Fruit fly (Drosophila melanogaster) whole organism, prepupa: Measurements from ENCODE around the gene CG2310.

Source experiments
- Blimp-1 ChIP-seq: fragments of 200-800 bp; sonication (Bioruptor generic); optimal IDR thresholded peaks from 3 replicates; lab custom pipeline; 2017; ENCODE audit warnings: missing biosample characterization, missing genetic modification characterization, mild to moderate bottlenecking, moderate library complexity, missing genetic modification reagents
- CG10669 ChIP-seq: fragments of 200-800 bp; sonication (Bioruptor generic); optimal IDR thresholded peaks from 3 replicates; lab custom pipeline; 2018; ENCODE audit warnings: missing biosample characterization, mild to moderate bottlenecking, missing genetic modification characterization, moderate library complexity
- CG11294 ChIP-seq: fragments of 200-800 bp; sonication (Bioruptor generic); IDR thresholded peaks from 2 replicates; pipeline ENCODE4 v1.3.6; 2022; ENCODE audit warnings: missing biosample characterization, missing genetic modification characterization
- CG11762 ChIP-seq: fragments of 200-800 bp; sonication (Bioruptor generic); optimal IDR thresholded peaks from 3 replicates; lab custom pipeline; 2016; ENCODE audit warnings: missing biosample characterization, missing genetic modification characterization; ENCODE audit not compliant: insufficient read depth
- CG11902 ChIP-seq: fragments of 200-800 bp; sonication (Bioruptor generic); optimal IDR thresholded peaks from 3 replicates; lab custom pipeline; 2016; ENCODE audit warnings: missing biosample characterization, missing genetic modification characterization
- CG15336 ChIP-seq: fragments of 200-800 bp; sonication (Bioruptor generic); IDR thresholded peaks from 2 replicates; pipeline ENCODE4 v1.3.6; 2022; ENCODE audit warnings: missing biosample characterization, missing genetic modification characterization
- CG1621 ChIP-seq: fragments of 200-800 bp; sonication (Bioruptor generic); optimal IDR thresholded peaks from 3 replicates; lab custom pipeline; 2018; ENCODE audit warnings: missing biosample characterization, mild to moderate bottlenecking, missing genetic modification characterization
- CG16779 ChIP-seq: fragments of 200-800 bp; sonication (Bioruptor generic); optimal IDR thresholded peaks from 3 replicates; lab custom pipeline; 2017; ENCODE audit warnings: missing biosample characterization, mild to moderate bottlenecking, missing genetic modification characterization
- CG3032 ChIP-seq: fragments of 200-800 bp; optimal IDR thresholded peaks from 2 replicates; lab custom pipeline; 2019; ENCODE audit warnings: missing biosample characterization, mild to moderate bottlenecking, missing genetic modification characterization, moderate library complexity
- CG31627 ChIP-seq: fragments of 200-800 bp; sonication (Bioruptor generic); optimal IDR thresholded peaks from 3 replicates; lab custom pipeline; 2016; ENCODE audit warnings: missing biosample characterization, missing genetic modification characterization
- CG32006 ChIP-seq: fragments of 200-800 bp; sonication (Bioruptor generic); optimal IDR thresholded peaks from 3 replicates; lab custom pipeline; 2017; ENCODE audit warnings: missing biosample characterization, mild to moderate bottlenecking, missing genetic modification characterization
- CG34406 ChIP-seq: fragments of 200-800 bp; sonication (Bioruptor generic); optimal IDR thresholded peaks from 3 replicates; lab custom pipeline; 2016; ENCODE audit warnings: missing biosample characterization, missing genetic modification characterization
- CG3919 ChIP-seq: fragments of 200-800 bp; sonication (Bioruptor generic); optimal IDR thresholded peaks from 3 replicates; lab custom pipeline; 2016; ENCODE audit warnings: missing biosample characterization, missing genetic modification characterization
- CG4318 ChIP-seq: fragments of 200-800 bp; sonication (Bioruptor generic); optimal IDR thresholded peaks from 3 replicates; lab custom pipeline; 2017; ENCODE audit warnings: missing biosample characterization, mild to moderate bottlenecking, missing genetic modification characterization
- CG6163 ChIP-seq: fragments of 200-800 bp; sonication (Bioruptor generic); IDR thresholded peaks from 3 replicates; pipeline ENCODE4 v1.3.6; 2022; ENCODE audit warnings: missing biosample characterization, missing genetic modification characterization
- CG6276 ChIP-seq: fragments of 200-800 bp; sonication (Bioruptor generic); optimal IDR thresholded peaks from 2 replicates; lab custom pipeline; 2017; ENCODE audit warnings: missing biosample characterization, mild to moderate bottlenecking, missing genetic modification characterization
- CG6792 ChIP-seq: fragments of 200-800 bp; sonication (Bioruptor generic); optimal IDR thresholded peaks from 3 replicates; lab custom pipeline; 2016; ENCODE audit warnings: missing biosample characterization, missing genetic modification characterization
- CG6808 ChIP-seq: fragments of 200-800 bp; sonication (Bioruptor generic); optimal IDR thresholded peaks from 3 replicates; lab custom pipeline; 2017; ENCODE audit warnings: missing biosample characterization, missing genetic modification characterization, mild to moderate bottlenecking, moderate library complexity, missing genetic modification reagents
- CG6854 ChIP-seq: fragments of 200-800 bp; sonication (Bioruptor generic); optimal IDR thresholded peaks from 2 replicates; lab custom pipeline; 2017; ENCODE audit warnings: missing biosample characterization, mild to moderate bottlenecking, missing genetic modification characterization
- CG7368 ChIP-seq: fragments of 200-800 bp; sonication (Bioruptor generic); optimal IDR thresholded peaks from 3 replicates; lab custom pipeline; 2016; ENCODE audit warnings: missing biosample characterization, missing genetic modification characterization
- CG8319 ChIP-seq: fragments of 200-800 bp; sonication (Bioruptor generic); optimal IDR thresholded peaks from 3 replicates; lab custom pipeline; 2016; ENCODE audit warnings: missing biosample characterization, missing genetic modification characterization
- CG8632 ChIP-seq: fragments of 200-800 bp; sonication (Bioruptor generic); optimal IDR thresholded peaks from 3 replicates; lab custom pipeline; 2016; ENCODE audit warnings: missing biosample characterization, missing genetic modification characterization
- CG9139 ChIP-seq: fragments of 200-800 bp; sonication (Bioruptor generic); optimal IDR thresholded peaks from 3 replicates; lab custom pipeline; 2017; ENCODE audit warnings: missing biosample characterization, mild to moderate bottlenecking, missing genetic modification characterization
- Eip93F ChIP-seq: fragments of 200-800 bp; sonication (Bioruptor generic); optimal IDR thresholded peaks from 2 replicates; lab custom pipeline; 2016; ENCODE audit warnings: missing biosample characterization, mild to moderate bottlenecking, missing genetic modification characterization
- Ets21C ChIP-seq: fragments of 200-800 bp; sonication (Bioruptor generic); optimal IDR thresholded peaks from 3 replicates; lab custom pipeline; 2016; ENCODE audit warnings: missing biosample characterization, missing genetic modification characterization
- Ets96B ChIP-seq: fragments of 200-800 bp; optimal IDR thresholded peaks from 2 replicates; lab custom pipeline; 2019; ENCODE audit warnings: missing biosample characterization, mild to moderate bottlenecking, missing genetic modification characterization, moderate library complexity
- Gug ChIP-seq: fragments of 200-800 bp; sonication (Bioruptor generic); IDR thresholded peaks from 2 replicates; pipeline ENCODE4 v1.3.6; 2022; ENCODE audit warnings: missing biosample characterization, missing genetic modification characterization
- Hr39 ChIP-seq: fragments of 200-800 bp; sonication (Bioruptor generic); optimal IDR thresholded peaks from 2 replicates; lab custom pipeline; 2016; ENCODE audit warnings: missing biosample characterization, missing genetic modification characterization
- Hr4 ChIP-seq: fragments of 200-800 bp; sonication (Bioruptor generic); optimal IDR thresholded peaks from 3 replicates; lab custom pipeline; 2016; ENCODE audit warnings: missing biosample characterization, missing genetic modification characterization
- Met ChIP-seq: fragments of 200-800 bp; sonication (Bioruptor generic); optimal IDR thresholded peaks from 3 replicates; lab custom pipeline; 2016; ENCODE audit warnings: missing biosample characterization, missing genetic modification characterization
- OdsH ChIP-seq: fragments of 200-800 bp; sonication (Bioruptor generic); optimal IDR thresholded peaks from 3 replicates; lab custom pipeline; 2016; ENCODE audit warnings: missing biosample characterization, missing genetic modification characterization
- Smox ChIP-seq: fragments of 200-800 bp; sonication (Bioruptor generic); optimal IDR thresholded peaks from 3 replicates; lab custom pipeline; 2016; ENCODE audit warnings: missing biosample characterization, missing genetic modification characterization
- Sox102F ChIP-seq: fragments of 200-800 bp; sonication (Bioruptor generic); optimal IDR thresholded peaks from 2 replicates; lab custom pipeline; 2016; ENCODE audit warnings: missing biosample characterization, mild to moderate bottlenecking, missing genetic modification characterization
- Sox14 ChIP-seq: fragments of 200-800 bp; sonication (Bioruptor generic); optimal IDR thresholded peaks from 3 replicates; lab custom pipeline; 2016; ENCODE audit warnings: missing biosample characterization, missing genetic modification characterization
- Sox15 ChIP-seq: fragments of 200-800 bp; sonication (Bioruptor generic); optimal IDR thresholded peaks from 3 replicates; lab custom pipeline; 2016; ENCODE audit warnings: missing biosample characterization, missing genetic modification characterization
- achi ChIP-seq: fragments of 200-800 bp; sonication (Bioruptor generic); optimal IDR thresholded peaks from 3 replicates; lab custom pipeline; 2016; ENCODE audit warnings: missing biosample characterization, missing genetic modification characterization
- acj6 ChIP-seq: fragments of 200-800 bp; sonication (Bioruptor generic); optimal IDR thresholded peaks from 3 replicates; lab custom pipeline; 2016; ENCODE audit warnings: missing biosample characterization, missing genetic modification characterization
- cyc ChIP-seq: fragments of 200-800 bp; sonication (Bioruptor generic); optimal IDR thresholded peaks from 3 replicates; lab custom pipeline; 2016; ENCODE audit warnings: missing biosample characterization, missing genetic modification characterization
- dac ChIP-seq: fragments of 200-800 bp; sonication (Bioruptor generic); optimal IDR thresholded peaks from 2 replicates; lab custom pipeline; 2017; ENCODE audit warnings: missing biosample characterization, mild to moderate bottlenecking, missing genetic modification characterization
- dsx ChIP-seq: fragments of 200-800 bp; optimal IDR thresholded peaks from 3 replicates; lab custom pipeline; 2019; ENCODE audit warnings: missing biosample characterization, mild to moderate bottlenecking, missing genetic modification characterization, moderate library complexity; ENCODE audit not compliant: poor library complexity, severe bottlenecking
- eg ChIP-seq: fragments of 200-800 bp; sonication (Bioruptor generic); IDR thresholded peaks from 3 replicates; pipeline ENCODE4 v1.3.6; 2022; ENCODE audit warnings: missing biosample characterization, missing genetic modification characterization
- esn ChIP-seq: fragments of 200-800 bp; sonication (Bioruptor generic); optimal IDR thresholded peaks from 2 replicates; lab custom pipeline; 2016; ENCODE audit warnings: missing biosample characterization, mild to moderate bottlenecking, missing genetic modification characterization, moderate library complexity
- fd59A ChIP-seq: fragments of 200-800 bp; sonication (Bioruptor generic); optimal IDR thresholded peaks from 2 replicates; lab custom pipeline; 2017; ENCODE audit warnings: missing biosample characterization, mild to moderate bottlenecking, missing genetic modification characterization, missing genetic modification reagents
- fd85E ChIP-seq: fragments of 200-800 bp; sonication (Bioruptor generic); optimal IDR thresholded peaks from 3 replicates; lab custom pipeline; 2016; ENCODE audit warnings: missing biosample characterization, missing genetic modification characterization
- fkh ChIP-seq: fragments of 200-800 bp; sonication (Bioruptor generic); optimal IDR thresholded peaks from 3 replicates; lab custom pipeline; 2017; ENCODE audit warnings: missing biosample characterization, mild to moderate bottlenecking, missing genetic modification characterization, moderate library complexity
- lz ChIP-seq: fragments of 200-800 bp; sonication (Bioruptor generic); optimal IDR thresholded peaks from 3 replicates; lab custom pipeline; 2016; ENCODE audit warnings: missing biosample characterization, missing genetic modification characterization
- pdm3 ChIP-seq: fragments of 200-800 bp; sonication (Bioruptor generic); optimal IDR thresholded peaks from 3 replicates; lab custom pipeline; 2016; ENCODE audit warnings: missing biosample characterization, missing genetic modification characterization
- salr ChIP-seq, 2 experiments: fragments of 200-800 bp; sonication (Bioruptor generic); optimal IDR thresholded peaks; 3 replicates each; lab custom pipeline; 2016 to 2018; ENCODE audit warnings: missing biosample characterization in 2 of 2, missing genetic modification characterization in 2 of 2, mild to moderate bottlenecking in 1 of 2
- spab ChIP-seq: fragments of 200-800 bp; sonication (Bioruptor generic); optimal IDR thresholded peaks from 2 replicates; lab custom pipeline; 2017; ENCODE audit warnings: missing biosample characterization, mild to moderate bottlenecking, missing genetic modification characterization, missing genetic modification reagents
- ss ChIP-seq, 2 experiments: fragments of 200-800 bp; sonication (Bioruptor generic); optimal IDR thresholded peaks; 2 replicates in 1 of 2; 3 replicates in 1 of 2; lab custom pipeline; 2017 to 2018; ENCODE audit warnings: mild to moderate bottlenecking in 2 of 2, missing biosample characterization in 2 of 2, missing genetic modification characterization in 2 of 2, moderate library complexity in 1 of 2
- svp ChIP-seq: fragments of 200-800 bp; sonication (Bioruptor generic); peaks from one replicate; lab custom pipeline; 2016; ENCODE audit warnings: missing biosample characterization, missing genetic modification characterization
- topi ChIP-seq: fragments of 200-800 bp; sonication (Bioruptor generic); optimal IDR thresholded peaks from 3 replicates; lab custom pipeline; 2016; ENCODE audit warnings: missing biosample characterization, missing genetic modification characterization

Gene CG2310

DNA sequence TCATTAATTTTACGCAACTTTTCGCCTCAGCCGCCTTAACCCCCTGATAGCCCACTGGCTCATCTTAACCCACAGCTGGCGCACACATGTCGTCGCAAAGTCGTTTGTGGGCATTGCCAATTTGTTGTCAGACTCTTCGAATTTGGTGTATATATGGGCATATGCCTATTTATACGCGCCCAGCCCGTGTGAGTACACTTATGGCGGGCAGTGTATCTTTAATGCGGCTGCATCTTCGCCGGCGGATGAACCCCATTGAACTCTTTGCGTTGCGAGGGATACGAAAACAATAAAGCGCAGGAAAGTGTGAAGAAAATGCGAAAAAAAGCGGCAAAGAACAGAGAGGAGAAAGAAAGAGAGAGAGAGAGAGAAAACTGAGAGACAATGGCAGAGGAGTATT, 32.2 kb downstream of the CG2310 start:
- TF ChIP-seq esn (GFP tag; lab: Kevin White, UChicago) (peak; percentile 44), Hr39 (peak; percentile 54), CG1621 (tag; lab: Kevin White, UChicago) (peak; percentile 27), CG15336 (GFP tag; lab: Robert Waterston, UW) (0 out of 2 replicates have a peak, but pooled peaks have one; percentile 12), CG3032 (no peak), CG34406 (GFP tag; lab: Kevin White, UChicago) (no peak), CG7368 (GFP tag; lab: Kevin White, UChicago) (peak; percentile 15), CG6792 (GFP tag; lab: Kevin White, UChicago) (peak; percentile 14), CG8319 (GFP tag; lab: Kevin White, UChicago) (peak; percentile 12), CG31627 (GFP tag; lab: Kevin White, UChicago) (peak; percentile 55), CG9139 (GFP tag; lab: Kevin White, UChicago) (no peak), fd85E (GFP tag; lab: Kevin White, UChicago) (no peak), Ets21C (GFP tag; lab: Kevin White, UChicago) (peak; percentile 7), CG6854 (no peak), Sox14 (GFP tag; lab: Kevin White, UChicago) (peak; percentile 27), Hr4 (GFP tag; lab: Kevin White, UChicago) (no peak), Eip93F (GFP tag; lab: Kevin White, UChicago) (no peak), fkh (GFP tag; lab: Kevin White, UChicago) (no peak), Sox15 (GFP tag; lab: Kevin White, UChicago) (peak; percentile 10), lz (GFP tag; lab: Kevin White, UChicago) (peak; percentile 48), CG11902 (GFP tag; lab: Kevin White, UChicago) (no peak), svp (peak; percentile 90), pdm3 (GFP tag; lab: Kevin White, UChicago) (peak; percentile 55), eg (GFP tag; lab: Robert Waterston, UW) (0 out of 3 replicates have a peak, but pooled peaks have one; percentile 25), acj6 (GFP tag; lab: Kevin White, UChicago) (no peak), topi (peak; percentile 42), CG11294 (GFP tag; lab: Robert Waterston, UW) (no peak), CG4318 (no peak), Sox102F (peak; percentile 30), dac (GFP tag; lab: Kevin White, UChicago) (no peak), cyc (peak; percentile 57), CG6276 (GFP tag; lab: Kevin White, UChicago) (no peak), achi (GFP tag; lab: Kevin White, UChicago) (peak; percentile 21), CG32006 (GFP tag; lab: Kevin White, UChicago) (peak; percentile 28), Smox (GFP tag; lab: Kevin White, UChicago) (peak; percentile 41), Ets96B (tag; lab: Kevin White, UChicago) (no peak), OdsH (GFP tag; lab: Kevin White, UChicago) (peak; percentile 22), CG16779 (tag; lab: Kevin White, UChicago) (no peak), dsx (GFP tag; lab: Kevin White, UChicago) (peak; percentile 5), CG6808 (GFP tag; lab: Kevin White, UChicago) (no peak), CG10669 (peak; percentile 23), fd59A (GFP tag; lab: Kevin White, UChicago) (no peak), Gug (no peak), CG3919 (GFP tag; lab: Kevin White, UChicago) (peak; percentile 39), spab (GFP tag; lab: Kevin White, UChicago) (no peak), CG11762 (GFP tag; lab: Kevin White, UChicago) (no peak), salr (GFP tag; optimal IDR thresholded peaks at IDR 0.05; lab: Kevin White, UChicago) (no peak), Met (GFP tag; lab: Kevin White, UChicago) (peak; percentile 54), ss (GFP tag; optimal IDR thresholded peaks at IDR 0.05; lab: Kevin White, UChicago) (no peak), Blimp-1 (GFP tag; lab: Kevin White, UChicago) (no peak), CG8632 (peak; percentile 8), CG6163 (GFP tag; lab: Robert Waterston, UW) (peak; percentile 64; the same call in 2 of the 3 replicates)
